Fruit fly (Drosophila melanogaster): ENCODE measurements around the gene CG18766.
A peak's percentile ranks its signal among the peaks of the same experiment; 100 is the strongest.

The CG18766 gene

dm6 chr3R:27282286-27282685, 37.2 kb upstream of the CG18766 start, which contains the start of gene mrt (continued):
- TF ChIP-seq CG10669 (GFP tag; optimal IDR thresholded peaks at IDR 0.05) (peak; percentile 60), Eip75B (GFP tag; optimal IDR thresholded peaks at IDR 0.05) (peak; percentile 55), acj6 (GFP tag; optimal IDR thresholded peaks at IDR 0.05) (peak; percentile 53), CG6163 (GFP tag; IDR thresholded peaks at IDR 0.05) (0 out of 3 replicates have a peak, but pooled peaks have one; percentile 50), spab (GFP tag; optimal IDR thresholded peaks at IDR 0.05) (peak; percentile 28), CG16779 (tag; optimal IDR thresholded peaks at IDR 0.05) (no peak), net (GFP tag; optimal IDR thresholded peaks at IDR 0.05) (peak; percentile 51), fd85E (GFP tag; optimal IDR thresholded peaks at IDR 0.05) (no peak), Lpt (GFP tag; optimal IDR thresholded peaks at IDR 0.05) (no peak), pdm3 (GFP tag; optimal IDR thresholded peaks at IDR 0.05) (peak; percentile 70), Ets96B (tag; optimal IDR thresholded peaks at IDR 0.05) (peak; percentile 25), ss (GFP tag; optimal IDR thresholded peaks at IDR 0.05) (no peak), CG31627 (GFP tag; optimal IDR thresholded peaks at IDR 0.05) (peak; percentile 67), Blimp-1 (GFP tag; optimal IDR thresholded peaks at IDR 0.05) (peak; percentile 5), dsx (GFP tag; optimal IDR thresholded peaks at IDR 0.05; ENCODE audit: poor library complexity, severe bottlenecking) (peak; percentile 31), CG11902 (GFP tag; optimal IDR thresholded peaks at IDR 0.05) (peak; percentile 29), CG6854 (GFP tag; optimal IDR thresholded peaks at IDR 0.05) (no peak), CG9139 (GFP tag; optimal IDR thresholded peaks at IDR 0.05) (peak; percentile 32), CG11762 (GFP tag; optimal IDR thresholded peaks at IDR 0.05; ENCODE audit: insufficient read depth) (peak; percentile 44), svp (GFP tag) (peak; percentile 71), Met (GFP tag; optimal IDR thresholded peaks at IDR 0.05) (peak; percentile 48), CG6792 (GFP tag; optimal IDR thresholded peaks at IDR 0.05) (peak; percentile 50), CG8119 (GFP tag; IDR thresholded peaks at IDR 0.05) (peak; percentile 61; the same call in 2 of the 3 replicates), CG6808 (GFP tag; optimal IDR thresholded peaks at IDR 0.05) (peak; percentile 39)

DNA sequence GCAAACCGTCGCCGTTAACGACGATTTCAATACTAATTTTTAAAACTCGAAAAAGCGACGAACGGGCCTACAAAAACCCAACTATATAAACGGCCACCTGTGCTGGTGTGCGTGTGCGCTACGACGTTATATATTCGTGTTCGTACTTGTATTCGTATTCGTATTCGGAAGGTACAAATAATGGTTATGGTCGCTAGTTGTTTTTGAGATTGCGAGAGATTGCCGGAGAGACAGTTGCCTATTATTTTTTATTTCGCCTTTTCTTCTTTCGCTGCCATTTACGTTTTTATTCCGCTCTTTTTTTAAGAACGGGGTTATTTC, 36.7 kb upstream of the CG18766 start:
- no peak for TF ChIP-seq OdsH (GFP tag; optimal IDR thresholded peaks at IDR 0.05)
- no peak for TF ChIP-seq CG6163 (GFP tag; IDR thresholded peaks at IDR 0.05)
- no peak for TF ChIP-seq CG32006 (GFP tag; optimal IDR thresholded peaks at IDR 0.05)
- TF ChIP-seq dac (GFP tag; optimal IDR thresholded peaks at IDR 0.05), result no peak
- no peak for TF ChIP-seq CG16779 (tag; optimal IDR thresholded peaks at IDR 0.05)
- no peak for TF ChIP-seq CG11902 (GFP tag; optimal IDR thresholded peaks at IDR 0.05)
- no peak for TF ChIP-seq Hr4 (GFP tag; optimal IDR thresholded peaks at IDR 0.05)

DNA sequence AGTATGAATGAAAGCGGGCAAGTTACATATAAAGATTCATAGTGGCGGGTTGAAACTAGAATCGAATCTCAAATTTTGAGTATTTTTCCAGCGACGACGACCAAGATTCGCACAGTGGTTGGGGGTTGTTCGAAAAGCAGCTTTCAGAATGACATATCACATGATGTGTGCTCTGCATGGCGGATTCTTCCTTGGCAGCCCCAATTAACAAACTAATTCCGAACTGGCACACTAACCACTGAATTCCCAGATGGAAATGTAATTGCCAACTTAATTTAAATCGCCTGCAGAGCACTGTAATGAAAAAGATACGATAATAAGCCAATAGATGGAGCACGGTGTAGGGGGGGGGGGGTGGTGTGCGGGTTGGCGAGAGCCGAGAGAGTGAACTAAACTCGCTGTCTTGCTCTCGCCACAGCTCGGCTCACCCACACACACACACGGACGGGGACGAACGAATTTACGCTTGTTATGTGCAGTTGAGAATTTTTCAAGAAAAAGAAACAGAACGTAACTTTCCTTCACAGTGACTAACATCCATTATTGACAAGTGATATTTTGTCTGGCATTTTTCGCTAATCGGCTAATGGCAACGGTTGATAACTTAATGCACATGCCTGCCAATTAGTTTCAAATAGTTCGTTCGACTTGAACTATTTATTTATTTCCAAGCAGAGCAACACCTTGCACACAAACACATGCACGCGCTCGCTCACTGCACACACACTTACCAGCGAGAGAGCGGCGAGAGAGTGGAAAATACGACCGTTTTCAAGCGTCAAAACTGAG, 36.2 kb upstream of the CG18766 start:
- TF ChIP-seq eg (GFP tag; IDR thresholded peaks at IDR 0.05), result peak; percentile 99
- peak; percentile 96 for TF ChIP-seq CG8632 (GFP tag; optimal IDR thresholded peaks at IDR 0.05)
- TF ChIP-seq cyc (GFP tag; optimal IDR thresholded peaks at IDR 0.05), result peak; percentile 97
- TF ChIP-seq CG6854 (GFP tag; optimal IDR thresholded peaks at IDR 0.05), result peak; percentile 90
- peak; percentile 96 for TF ChIP-seq Gug (GFP tag; IDR thresholded peaks at IDR 0.05)
- TF ChIP-seq achi (GFP tag; optimal IDR thresholded peaks at IDR 0.05), result peak; percentile 97
- TF ChIP-seq CG11294 (GFP tag; IDR thresholded peaks at IDR 0.05), result peak; percentile 97
- peak; percentile 98 for TF ChIP-seq topi (GFP tag; optimal IDR thresholded peaks at IDR 0.05)
- peak; percentile 98 for TF ChIP-seq OdsH (GFP tag; optimal IDR thresholded peaks at IDR 0.05)
- peak; percentile 98 for TF ChIP-seq Hr39 (GFP tag; optimal IDR thresholded peaks at IDR 0.05)
- peak; percentile 92 for TF ChIP-seq CG3032 (tag; optimal IDR thresholded peaks at IDR 0.05)
- peak; percentile 97 for TF ChIP-seq CG15336 (GFP tag; IDR thresholded peaks at IDR 0.05)
- peak; percentile 97 for TF ChIP-seq Eip75B (GFP tag; optimal IDR thresholded peaks at IDR 0.05)
- peak; percentile 96 for TF ChIP-seq CG16779 (tag; optimal IDR thresholded peaks at IDR 0.05)
- peak; percentile 97 for TF ChIP-seq CG6276 (GFP tag; optimal IDR thresholded peaks at IDR 0.05)
- peak; percentile 95 for TF ChIP-seq vri (GFP tag; optimal IDR thresholded peaks at IDR 0.05)
- TF ChIP-seq dac (GFP tag; optimal IDR thresholded peaks at IDR 0.05), result peak; percentile 98
- TF ChIP-seq CG32006 (GFP tag; optimal IDR thresholded peaks at IDR 0.05), result peak; percentile 98
- TF ChIP-seq CG10669 (GFP tag; optimal IDR thresholded peaks at IDR 0.05), result peak; percentile 98
- peak; percentile 96 for TF ChIP-seq CG11902 (GFP tag; optimal IDR thresholded peaks at IDR 0.05)
- peak; percentile 98 for TF ChIP-seq lz (GFP tag; optimal IDR thresholded peaks at IDR 0.05)
- TF ChIP-seq CG8119 (GFP tag; IDR thresholded peaks at IDR 0.05), result peak; percentile 98
- TF ChIP-seq CG11762 (GFP tag; optimal IDR thresholded peaks at IDR 0.05; ENCODE audit: insufficient read depth), result peak; percentile 94
- TF ChIP-seq fd85E (GFP tag; optimal IDR thresholded peaks at IDR 0.05), result peak; percentile 96
- peak; percentile 99 for TF ChIP-seq CG3919 (GFP tag; optimal IDR thresholded peaks at IDR 0.05)
- TF ChIP-seq Sox15 (GFP tag; optimal IDR thresholded peaks at IDR 0.05), result peak; percentile 97
- peak; percentile 98 for TF ChIP-seq Hr4 (GFP tag; optimal IDR thresholded peaks at IDR 0.05)
- peak; percentile 98 for TF ChIP-seq esn (GFP tag; optimal IDR thresholded peaks at IDR 0.05)
- peak; percentile 97 for TF ChIP-seq Met (GFP tag; optimal IDR thresholded peaks at IDR 0.05)
- TF ChIP-seq net (GFP tag; optimal IDR thresholded peaks at IDR 0.05), result peak; percentile 98
- peak; percentile 99 for TF ChIP-seq Eip78C (GFP tag)

All from whole organism, prepupa.